Fruit fly (Drosophila melanogaster) whole organism, embryonic: ENCODE data around the gene sicily.

Experiments used
- Bteb2 ChIP-seq: fragments of 200-800 bp; sonication (Bioruptor generic); optimal IDR thresholded peaks from 2 replicates; lab custom pipeline; 2016; ENCODE audit warnings: missing biosample characterization, missing genetic modification characterization
- CG12104 ChIP-seq: fragments of 200-800 bp; sonication (Bioruptor generic); optimal IDR thresholded peaks from 3 replicates; lab custom pipeline; 2016; ENCODE audit warnings: missing biosample characterization, missing genetic modification characterization
- CG14710 ChIP-seq: fragments of 200-800 bp; sonication (Bioruptor generic); optimal IDR thresholded peaks from 3 replicates; lab custom pipeline; 2019; ENCODE audit warnings: missing biosample characterization, mild to moderate bottlenecking, missing genetic modification characterization, moderate library complexity
- CG14860 ChIP-seq: fragments of 200-800 bp; sonication (Bioruptor generic); IDR thresholded peaks from 3 replicates; pipeline ENCODE4 v1.3.6; 2022; ENCODE audit warnings: missing biosample characterization, missing genetic modification characterization; ENCODE audit not compliant: partially characterized antibody
- CG16815 ChIP-seq: fragments of 200-800 bp; sonication (Bioruptor generic); optimal IDR thresholded peaks from 3 replicates; lab custom pipeline; 2017; ENCODE audit warnings: missing biosample characterization, mild to moderate bottlenecking, missing genetic modification characterization
- CG16863 ChIP-seq: fragments of 200-800 bp; sonication (Bioruptor generic); optimal IDR thresholded peaks from 3 replicates; lab custom pipeline; 2016; ENCODE audit warnings: missing biosample characterization, missing genetic modification characterization
- CG17359 ChIP-seq: fragments of 200-800 bp; sonication (Bioruptor generic); optimal IDR thresholded peaks from 3 replicates; lab custom pipeline; 2018; ENCODE audit warnings: missing biosample characterization, mild to moderate bottlenecking, missing genetic modification characterization, moderate library complexity
- CG18011 ChIP-seq: fragments of 200-800 bp; sonication (Bioruptor generic); optimal IDR thresholded peaks from 2 replicates; lab custom pipeline; 2017; ENCODE audit warnings: missing biosample characterization, missing genetic modification characterization, mild to moderate bottlenecking, moderate library complexity, missing genotype
- CG18599 ChIP-seq: fragments of 200-800 bp; sonication (Bioruptor generic); optimal IDR thresholded peaks from 3 replicates; lab custom pipeline; 2017; ENCODE audit warnings: missing biosample characterization, missing genetic modification characterization, mild to moderate bottlenecking, moderate library complexity, missing genetic modification reagents
- CG2129 ChIP-seq: fragments of 200-800 bp; sonication (Bioruptor generic); IDR thresholded peaks from 2 replicates; pipeline ENCODE4 v1.3.6; 2022; ENCODE audit warnings: missing biosample characterization, missing genetic modification characterization; ENCODE audit not compliant: partially characterized antibody
- CG4328 ChIP-seq: fragments of 200-800 bp; sonication (Bioruptor generic); optimal IDR thresholded peaks from 3 replicates; lab custom pipeline; 2017; ENCODE audit warnings: missing biosample characterization, missing genetic modification reagents, missing genetic modification characterization
- CG4404 ChIP-seq: fragments of 200-800 bp; sonication (Bioruptor generic); IDR thresholded peaks from 2 replicates; pipeline ENCODE4 v1.3.6; 2022; ENCODE audit warnings: missing biosample characterization, missing genetic modification characterization
- CG7786 ChIP-seq: fragments of 200-800 bp; sonication (Bioruptor generic); optimal IDR thresholded peaks from 2 replicates; lab custom pipeline; 2016; ENCODE audit warnings: missing biosample characterization, missing genetic modification characterization
- CG8944 ChIP-seq: fragments of 200-800 bp; sonication (Bioruptor generic); optimal IDR thresholded peaks from 3 replicates; lab custom pipeline; 2016; ENCODE audit warnings: missing biosample characterization, missing genetic modification characterization
- Camta ChIP-seq: fragments of 200-800 bp; sonication (Bioruptor generic); optimal IDR thresholded peaks from 2 replicates; lab custom pipeline; 2016; ENCODE audit warnings: missing biosample characterization, missing genetic modification characterization
- CoRest ChIP-seq: fragments of 200-800 bp; sonication (Bioruptor generic); optimal IDR thresholded peaks from 3 replicates; lab custom pipeline; 2018; ENCODE audit warnings: missing biosample characterization, mild to moderate bottlenecking, missing genetic modification characterization, moderate library complexity
- Dip2 ChIP-seq: fragments of 200-800 bp; sonication (Bioruptor generic); IDR thresholded peaks from 2 replicates; pipeline ENCODE4 v1.3.6; 2022; ENCODE audit warnings: missing biosample characterization, missing genetic modification characterization
- E2f1 ChIP-seq: fragments of 200-800 bp; sonication (Bioruptor generic); IDR thresholded peaks from 2 replicates; pipeline ENCODE4 v1.3.6; 2022; ENCODE audit warnings: missing biosample characterization, missing genetic modification characterization
- Eip74EF ChIP-seq, 2 experiments: fragments of 200-800 bp in 1 of 2; fragments of >200 bp in 1 of 2; sonication (Bioruptor generic) in 1 of 2; optimal IDR thresholded peaks; 2 replicates each; lab custom pipeline; 2017 to 2019; ENCODE audit warnings: missing biosample characterization in 2 of 2, missing genetic modification characterization in 2 of 2, mild to moderate bottlenecking in 1 of 2, moderate library complexity in 1 of 2
- Ets65A ChIP-seq: fragments of 200-800 bp; sonication (Bioruptor generic); peaks from one replicate; lab custom pipeline; 2016; ENCODE audit warnings: missing biosample characterization, missing genetic modification characterization
- HLH3B ChIP-seq: fragments of 200-800 bp; sonication (Bioruptor generic); IDR thresholded peaks from 2 replicates; pipeline ENCODE4 v1.3.6; 2022; ENCODE audit warnings: missing biosample characterization, missing genetic modification characterization
- Lim3 ChIP-seq: fragments of 200-800 bp; sonication (Bioruptor generic); IDR thresholded peaks from 2 replicates; pipeline ENCODE4 v1.3.6; 2022; ENCODE audit warnings: missing biosample characterization, missing genetic modification characterization
- MTF-1 ChIP-seq: fragments of 200-800 bp; sonication (Bioruptor generic); optimal IDR thresholded peaks from 2 replicates; lab custom pipeline; 2018; ENCODE audit warnings: missing biosample characterization, mild to moderate bottlenecking, missing genetic modification characterization, borderline replicate concordance
- NC2α ChIP-seq: fragments of 200-800 bp; sonication (Bioruptor generic); optimal IDR thresholded peaks from 2 replicates; lab custom pipeline; 2016; ENCODE audit warnings: missing biosample characterization, missing genetic modification characterization
- Nf-YB ChIP-seq: fragments of 200-800 bp; sonication (Bioruptor generic); optimal IDR thresholded peaks from 3 replicates; lab custom pipeline; 2019; ENCODE audit warnings: missing biosample characterization, mild to moderate bottlenecking, missing genetic modification characterization, moderate library complexity
- Poxn ChIP-seq: fragments of 200-800 bp; sonication (Bioruptor generic); IDR thresholded peaks from 2 replicates; pipeline ENCODE4 v1.3.6; 2022; ENCODE audit warnings: missing biosample characterization, missing genetic modification characterization
- Scr ChIP-seq: fragments of 200-800 bp; sonication (Bioruptor generic); IDR thresholded peaks from 2 replicates; pipeline ENCODE4 v1.3.6; 2022; ENCODE audit warnings: missing biosample characterization, missing genetic modification characterization; ENCODE audit not compliant: partially characterized antibody
- Sry-β ChIP-seq: fragments of 200-800 bp; sonication (Bioruptor generic); optimal IDR thresholded peaks from 2 replicates; lab custom pipeline; 2018; ENCODE audit warnings: missing biosample characterization, mild to moderate bottlenecking, missing genetic modification characterization, moderate library complexity
- Xrp1 ChIP-seq: fragments of 200-800 bp; sonication (Bioruptor generic); IDR thresholded peaks from 2 replicates; pipeline ENCODE4 v1.3.6; 2022; ENCODE audit warnings: missing biosample characterization, missing genetic modification characterization
- ab ChIP-seq: fragments of 200-800 bp; sonication (Bioruptor generic); optimal IDR thresholded peaks from 2 replicates; lab custom pipeline; 2016; ENCODE audit warnings: missing biosample characterization, missing genetic modification characterization
- az2 ChIP-seq: fragments of 200-800 bp; sonication (Bioruptor generic); optimal IDR thresholded peaks from 3 replicates; lab custom pipeline; 2016; ENCODE audit warnings: missing biosample characterization, missing genetic modification characterization
- crc ChIP-seq: fragments of 200-800 bp; sonication (Bioruptor generic); optimal IDR thresholded peaks from 2 replicates; lab custom pipeline; 2016; ENCODE audit warnings: missing biosample characterization, missing genetic modification characterization
- crp ChIP-seq, 2 experiments: fragments of 200-800 bp; sonication (Bioruptor generic); optimal IDR thresholded peaks; 2 replicates in 1 of 2; 3 replicates in 1 of 2; lab custom pipeline; 2017; ENCODE audit warnings: missing biosample characterization in 2 of 2, missing genetic modification characterization in 2 of 2, mild to moderate bottlenecking in 1 of 2, moderate library complexity in 1 of 2
- dati ChIP-seq: fragments of 200-800 bp; sonication (Bioruptor generic); IDR thresholded peaks from 2 replicates; pipeline ENCODE4 v1.3.6; 2022; ENCODE audit warnings: missing biosample characterization, missing genetic modification characterization
- esg ChIP-seq: fragments of 200-800 bp; sonication (Bioruptor generic); conservative IDR thresholded peaks from 2 replicates; pipeline ENCODE4 v1.3.6; 2022; ENCODE audit warnings: missing biosample characterization, missing genetic modification characterization
- fu2 ChIP-seq: fragments of 200-800 bp; sonication (Bioruptor generic); optimal IDR thresholded peaks from 2 replicates; lab custom pipeline; 2016; ENCODE audit warnings: missing biosample characterization, missing genetic modification characterization
- grn ChIP-seq: fragments of 200-800 bp; sonication (Bioruptor generic); optimal IDR thresholded peaks from 3 replicates; lab custom pipeline; 2017; ENCODE audit warnings: missing biosample characterization, missing genetic modification characterization
- knrl ChIP-seq: fragments of 200-800 bp; sonication (Bioruptor generic); IDR thresholded peaks from 3 replicates; pipeline ENCODE4 v1.3.6; 2022; ENCODE audit warnings: missing biosample characterization, missing genetic modification characterization; ENCODE audit not compliant: partially characterized antibody
- mld ChIP-seq: fragments of 200-800 bp; sonication (Bioruptor generic); IDR thresholded peaks from 3 replicates; pipeline ENCODE4 v1.3.6; 2022; ENCODE audit warnings: missing biosample characterization, missing genetic modification characterization; ENCODE audit not compliant: partially characterized antibody
- odd ChIP-seq: fragments of 200-800 bp; sonication (Bioruptor generic); optimal IDR thresholded peaks from 2 replicates; lab custom pipeline; 2017; ENCODE audit warnings: missing biosample characterization, mild to moderate bottlenecking, missing genetic modification characterization
- pros ChIP-seq: fragments of 200-800 bp; sonication (Bioruptor generic); optimal IDR thresholded peaks from 3 replicates; lab custom pipeline; 2019; ENCODE audit warnings: missing biosample characterization, mild to moderate bottlenecking, missing genetic modification characterization, moderate library complexity
- repo ChIP-seq: fragments of 200-800 bp; sonication (Bioruptor generic); optimal IDR thresholded peaks from 2 replicates; lab custom pipeline; 2016; ENCODE audit warnings: missing biosample characterization, missing genetic modification characterization
- sob ChIP-seq: fragments of 200-800 bp; sonication (Bioruptor generic); IDR thresholded peaks from 2 replicates; pipeline ENCODE4 v1.3.6; 2022; ENCODE audit warnings: missing biosample characterization, missing genetic modification characterization
- tin ChIP-seq: fragments of 200-800 bp; sonication (Bioruptor generic); optimal IDR thresholded peaks from 3 replicates; lab custom pipeline; 2016; ENCODE audit warnings: missing biosample characterization, missing genetic modification characterization
- tll ChIP-seq, 2 experiments: fragments of 200-800 bp in 1 of 2; fragments of >200 bp in 1 of 2; sonication (Bioruptor generic) in 1 of 2; optimal IDR thresholded peaks; 2 replicates each; lab custom pipeline; 2017 to 2019; ENCODE audit warnings: missing biosample characterization in 2 of 2, missing genetic modification characterization in 2 of 2, mild to moderate bottlenecking in 1 of 2, moderate library complexity in 1 of 2
- twi ChIP-seq: fragments of 200-800 bp; optimal IDR thresholded peaks from 2 replicates; lab custom pipeline; 2019; ENCODE audit warnings: missing biosample characterization, mild to moderate bottlenecking, missing genetic modification characterization, moderate library complexity
- vnd ChIP-seq: fragments of 200-800 bp; sonication (Bioruptor generic); IDR thresholded peaks from 3 replicates; pipeline ENCODE4 v1.3.6; 2022; ENCODE audit warnings: missing biosample characterization, missing genetic modification characterization; ENCODE audit not compliant: partially characterized antibody
- wdn ChIP-seq: fragments of 200-800 bp; sonication (Bioruptor generic); IDR thresholded peaks from 2 replicates; pipeline ENCODE4 v1.3.6; 2022; ENCODE audit warnings: missing biosample characterization, missing genetic modification characterization
- zf30C ChIP-seq: fragments of 200-800 bp; sonication (Bioruptor generic); optimal IDR thresholded peaks from 3 replicates; lab custom pipeline; 2018; ENCODE audit warnings: missing biosample characterization, mild to moderate bottlenecking, missing genetic modification characterization
- zfh2 ChIP-seq: fragments of 200-800 bp; sonication (Bioruptor generic); optimal IDR thresholded peaks from 2 replicates; lab custom pipeline; 2016; ENCODE audit warnings: missing biosample characterization, missing genetic modification characterization

Gene sicily

DNA sequence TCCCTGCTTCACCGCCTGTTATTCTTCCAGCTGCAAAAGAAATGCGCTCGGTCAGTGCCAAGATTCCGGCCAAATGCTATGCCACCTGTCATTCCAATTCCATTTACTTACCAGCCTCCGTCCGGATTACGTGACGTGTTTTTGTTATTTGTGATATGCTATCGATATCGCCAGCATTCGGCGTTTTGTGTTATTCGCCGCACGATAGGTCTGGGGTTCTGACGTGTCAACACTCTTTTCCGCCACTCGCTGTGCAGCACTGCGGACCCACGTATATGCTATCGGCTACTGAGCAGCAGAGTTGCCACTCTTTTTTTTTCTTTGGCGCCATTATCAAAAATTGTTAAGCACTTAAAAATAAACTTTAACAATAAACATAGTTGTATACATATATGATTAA, 39.2 kb upstream of the sicily start, which contains the start of gene p24-1 (continued):
- peak; percentile 76 for TF ChIP-seq zfh2 (GFP tag; lab: Kevin White, UChicago)
- peak; percentile 85 for TF ChIP-seq knrl
- TF ChIP-seq CG18011 (GFP tag; lab: Kevin White, UChicago) = peak; percentile 18
- TF ChIP-seq Camta (GFP tag; lab: Kevin White, UChicago) = peak; percentile 0
- TF ChIP-seq crc = no peak
- TF ChIP-seq Nf-YB (GFP tag; lab: Kevin White, UChicago) = no peak
- peak; percentile 49 for TF ChIP-seq tin (GFP tag; lab: Kevin White, UChicago)
- no peak for TF ChIP-seq CG16815
- TF ChIP-seq MTF-1 = peak; percentile 37
- TF ChIP-seq zf30C (GFP tag; lab: Kevin White, UChicago) = no peak
- TF ChIP-seq NC2α = no peak
- peak; percentile 96 for TF ChIP-seq Ets65A
- peak; percentile 68 for TF ChIP-seq CG14710 (tag; lab: Kevin White, UChicago)
- peak; percentile 85 for TF ChIP-seq Scr
- TF ChIP-seq twi (tag; lab: Kevin White, UChicago) = no peak
- TF ChIP-seq az2 = peak; percentile 9
- 0 out of 2 replicates have a peak, but pooled peaks have one; percentile 32 for TF ChIP-seq wdn
- peak; percentile 28 for TF ChIP-seq CG8944 (GFP tag; lab: Kevin White, UChicago)
- TF ChIP-seq esg (GFP tag; lab: Robert Waterston, UW) = no peak
- TF ChIP-seq CG4328 (GFP tag; lab: Kevin White, UChicago) = no peak
- TF ChIP-seq sob (GFP tag; lab: Robert Waterston, UW) = peak; percentile 80
- TF ChIP-seq grn (GFP tag; lab: Kevin White, UChicago) = no peak
- peak; percentile 23 for TF ChIP-seq CG17359 (tag; lab: Kevin White, UChicago)
- peak; percentile 20; the same call in 1 of the 2 replicates for TF ChIP-seq E2f1 (GFP tag; lab: Robert Waterston, UW)
- TF ChIP-seq CG4404 = no peak
- no peak for TF ChIP-seq Poxn
- TF ChIP-seq Sry-β = peak; percentile 63
- no peak for TF ChIP-seq ab (GFP tag; lab: Kevin White, UChicago)
- peak; percentile 71 for TF ChIP-seq vnd (GFP tag; lab: Robert Waterston, UW)
- TF ChIP-seq fu2 (GFP tag; lab: Kevin White, UChicago) = peak; percentile 50
- peak; percentile 7 for TF ChIP-seq Bteb2
- peak; percentile 46 for TF ChIP-seq CG18599
- no peak for TF ChIP-seq Lim3
- peak; percentile 16 for TF ChIP-seq CoRest
- no peak for TF ChIP-seq dati
- no peak for TF ChIP-seq Eip74EF (GFP tag; optimal IDR thresholded peaks at IDR 0.05; lab: Kevin White, UChicago)
- TF ChIP-seq CG12104 = no peak
- TF ChIP-seq repo (GFP tag; lab: Kevin White, UChicago) = peak; percentile 31
- TF ChIP-seq pros (GFP tag; lab: Kevin White, UChicago) = no peak
- TF ChIP-seq Dip2 = no peak
- TF ChIP-seq mld (GFP tag; lab: Robert Waterston, UW) = peak; percentile 81
- TF ChIP-seq HLH3B (GFP tag; lab: Robert Waterston, UW) = no peak
- peak in 1 of 2 experiments; percentile 45 for TF ChIP-seq crp (GFP tag; optimal IDR thresholded peaks at IDR 0.05; lab: Kevin White, UChicago)
- peak; percentile 53 for TF ChIP-seq CG2129 (GFP tag; lab: Robert Waterston, UW)
- TF ChIP-seq CG16863 = no peak
- no peak for TF ChIP-seq tll (GFP tag; optimal IDR thresholded peaks at IDR 0.05; lab: Kevin White, UChicago)
- peak; percentile 55 for TF ChIP-seq CG7786
- TF ChIP-seq odd (GFP tag; lab: Kevin White, UChicago) = peak; percentile 38
- peak; percentile 74 for TF ChIP-seq CG14860
- peak; percentile 35; the same call in 1 of the 2 replicates for TF ChIP-seq Xrp1
